Worm (Caenorhabditis elegans) whole organism, L4 larva: ENCODE measurements around the gene C15H11.1.
A peak's percentile ranks its signal among the peaks of the same experiment; 100 is the strongest.

ENCODE experiments used
- F44E2.7 ChIP-seq: fragments of 200-800 bp; sonication (Bioruptor generic); IDR thresholded peaks from 2 replicates; pipeline ENCODE4 v2.1.2; 2022; ENCODE audit warnings: missing genetic modification characterization, missing compliant biosample characterization
- R02D3.7 ChIP-seq: fragments of 150-350 bp; sonication (generic microtip); optimal IDR thresholded peaks from 3 replicates; lab custom pipeline; 2014; ENCODE audit warnings: missing biosample characterization, missing genetic modification characterization
- T26A8.4 ChIP-seq: fragments of 200-800 bp; sonication (Bioruptor generic); IDR thresholded peaks from 2 replicates; pipeline ENCODE4 v1.3.6; 2022; ENCODE audit warnings: missing genetic modification characterization, missing compliant biosample characterization
- aha-1 ChIP-seq: fragments of 150-350 bp; peaks from one replicate; lab custom pipeline; 2014; ENCODE audit warnings: missing biosample characterization, missing genetic modification characterization
- ceh-20 ChIP-seq: fragments of 200-800 bp; sonication (Bioruptor generic); IDR thresholded peaks from 2 replicates; pipeline ENCODE4 v1.3.6; 2022; ENCODE audit warnings: missing genetic modification reagents, missing genetic modification characterization, missing compliant biosample characterization
- daf-19 ChIP-seq: fragments of 200-800 bp; sonication (Bioruptor generic); conservative IDR thresholded peaks from 2 replicates; pipeline ENCODE4 v1.3.6; 2022; ENCODE audit warnings: missing genetic modification characterization, missing compliant biosample characterization
- dmd-6 ChIP-seq: fragments of 200-800 bp; sonication (Bioruptor generic); IDR thresholded peaks from 2 replicates; pipeline ENCODE4 v1.3.6; 2022; ENCODE audit warnings: missing genetic modification reagents, missing genetic modification characterization, missing compliant biosample characterization
- dmd-8 ChIP-seq: fragments of 200-800 bp; sonication (Bioruptor generic); IDR thresholded peaks from 2 replicates; pipeline ENCODE4 v1.3.6; 2022; ENCODE audit warnings: missing genetic modification characterization, missing compliant biosample characterization
- dpl-1 ChIP-seq: fragments of 150-350 bp; optimal IDR thresholded peaks from 2 replicates; lab custom pipeline; 2014; ENCODE audit warnings: missing biosample characterization, missing genetic modification reagents, missing genetic modification characterization
- duxl-1 ChIP-seq: sonication (generic microtip); optimal IDR thresholded peaks from 2 replicates; lab custom pipeline; 2016; ENCODE audit warnings: mild to moderate bottlenecking, missing genetic modification characterization, moderate library complexity, missing compliant biosample characterization; ENCODE audit not compliant: poor library complexity
- dve-1 ChIP-seq: sonication (generic microtip); optimal IDR thresholded peaks from 2 replicates; lab custom pipeline; 2017; ENCODE audit warnings: antibody characterized with exemption, mild to moderate bottlenecking, missing genetic modification characterization, missing compliant biosample characterization; ENCODE audit not compliant: insufficient read depth
- egl-43 ChIP-seq: fragments of 200-800 bp; sonication (Bioruptor generic); IDR thresholded peaks from 2 replicates; pipeline ENCODE4 v1.3.6; 2022; ENCODE audit warnings: missing genetic modification reagents, missing genetic modification characterization, missing compliant biosample characterization
- fkh-10 ChIP-seq: fragments of 150-350 bp; optimal IDR thresholded peaks from 2 replicates; lab custom pipeline; 2014; ENCODE audit warnings: missing biosample characterization, missing genetic modification reagents, missing genetic modification characterization
- fos-1 ChIP-seq: fragments of 150-350 bp; optimal IDR thresholded peaks from 2 replicates; lab custom pipeline; 2014; ENCODE audit warnings: missing biosample characterization, missing genetic modification characterization
- hlh-11 ChIP-seq: fragments of 200-800 bp; sonication (Bioruptor generic); optimal IDR thresholded peaks from 2 replicates; lab custom pipeline; 2018; ENCODE audit warnings: mild to moderate bottlenecking, missing genetic modification characterization, missing compliant biosample characterization
- hlh-30 ChIP-seq: sonication (generic microtip); optimal IDR thresholded peaks from 2 replicates; lab custom pipeline; 2017; ENCODE audit warnings: antibody characterized with exemption, mild to moderate bottlenecking, missing genetic modification characterization, missing compliant biosample characterization; ENCODE audit not compliant: insufficient read depth
- hmg-1.1 ChIP-seq: fragments of 200-800 bp; sonication (Bioruptor generic); IDR thresholded peaks from 2 replicates; pipeline ENCODE4 v1.3.6; 2022; ENCODE audit warnings: missing genetic modification reagents, missing genetic modification characterization, missing compliant biosample characterization
- lin-15B ChIP-seq: fragments of 150-350 bp; sonication (generic microtip); optimal IDR thresholded peaks from 3 replicates; lab custom pipeline; 2014; ENCODE audit warnings: missing biosample characterization, missing genetic modification characterization
- lin-38 ChIP-seq: fragments of 200-800 bp; sonication (Bioruptor generic); IDR thresholded peaks from 2 replicates; pipeline ENCODE4 v1.3.6; 2022; ENCODE audit warnings: missing genetic modification reagents, missing genetic modification characterization, missing compliant biosample characterization
- lsy-2 ChIP-seq, 2 experiments: fragments of 150-350 bp in 1 of 2; sonication (generic microtip) in 1 of 2; optimal IDR thresholded peaks; 2 replicates each; lab custom pipeline; 2014 to 2017; ENCODE audit warnings: missing biosample characterization in 2 of 2, missing genetic modification characterization in 2 of 2
- mdl-1 ChIP-seq, 2 experiments: fragments of 150-350 bp in 1 of 2; sonication (generic microtip) in 1 of 2; optimal IDR thresholded peaks; 2 replicates each; lab custom pipeline; 2014 to 2017; ENCODE audit warnings: missing biosample characterization in 2 of 2, missing genetic modification characterization in 2 of 2
- mep-1 ChIP-seq: fragments of 150-350 bp; sonication (generic microtip); optimal IDR thresholded peaks from 3 replicates; lab custom pipeline; 2014; ENCODE audit warnings: missing biosample characterization, missing genetic modification characterization
- mes-2 ChIP-seq: sonication (generic microtip); optimal IDR thresholded peaks from 2 replicates; lab custom pipeline; 2016; ENCODE audit warnings: missing genotype, mild to moderate bottlenecking, missing genetic modification characterization, missing compliant biosample characterization; ENCODE audit not compliant: poor library complexity, severe bottlenecking
- mxl-3 ChIP-seq: fragments of 200-800 bp; sonication (Bioruptor generic); optimal IDR thresholded peaks from 2 replicates; lab custom pipeline; 2018; ENCODE audit warnings: mild to moderate bottlenecking, missing genetic modification characterization, missing compliant biosample characterization
- nhr-102 ChIP-seq: sonication (generic microtip); optimal IDR thresholded peaks from 2 replicates; lab custom pipeline; 2016; ENCODE audit warnings: mild to moderate bottlenecking, missing genetic modification characterization, moderate library complexity, missing compliant biosample characterization
- nhr-11 ChIP-seq: fragments of 150-350 bp; optimal IDR thresholded peaks from 2 replicates; lab custom pipeline; 2014; ENCODE audit warnings: missing biosample characterization, missing genetic modification characterization
- nhr-111 ChIP-seq: fragments of 200-800 bp; sonication (Bioruptor generic); optimal IDR thresholded peaks from 2 replicates; lab custom pipeline; 2018; ENCODE audit warnings: mild to moderate bottlenecking, missing genetic modification characterization, missing compliant biosample characterization
- nhr-25 ChIP-seq: sonication (generic microtip); optimal IDR thresholded peaks from 2 replicates; lab custom pipeline; 2017; ENCODE audit warnings: missing genetic modification characterization, mild to moderate bottlenecking, missing compliant biosample characterization, antibody characterized with exemption, moderate library complexity, borderline replicate concordance; ENCODE audit not compliant: insufficient read depth
- nhr-28 ChIP-seq: fragments of 150-350 bp; optimal IDR thresholded peaks from 2 replicates; lab custom pipeline; 2014; ENCODE audit warnings: missing biosample characterization, missing genetic modification characterization
- nhr-41 ChIP-seq: fragments of 200-800 bp; sonication (Bioruptor generic); IDR thresholded peaks from 2 replicates; pipeline ENCODE4 v1.3.6; 2022; ENCODE audit warnings: missing genetic modification reagents, missing genetic modification characterization, missing compliant biosample characterization
- nhr-48 ChIP-seq: sonication (generic microtip); optimal IDR thresholded peaks from 2 replicates; lab custom pipeline; 2016; ENCODE audit warnings: mild to moderate bottlenecking, missing genetic modification characterization, missing compliant biosample characterization
- nhr-6 ChIP-seq: fragments of 150-350 bp; optimal IDR thresholded peaks from 2 replicates; lab custom pipeline; 2014; ENCODE audit warnings: missing biosample characterization, missing genetic modification characterization
- pha-4 ChIP-seq, 2 experiments: fragments of 150-350 bp in 1 of 2; fragments of 200-800 bp in 1 of 2; sonication (Bioruptor generic) in 1 of 2; IDR thresholded peaks in 1 of 2; optimal IDR thresholded peaks in 1 of 2; 2 replicates each; pipeline versions ENCODE4 v1.3.6 to Lab custom; 2014 to 2022; ENCODE audit warnings: missing genetic modification characterization in 2 of 2, missing genetic modification reagents in 2 of 2, missing biosample characterization in 1 of 2, missing compliant biosample characterization in 1 of 2
- php-3 ChIP-seq: fragments of 200-800 bp; sonication (Bioruptor generic); IDR thresholded peaks from 2 replicates; pipeline ENCODE4 v1.3.6; 2022; ENCODE audit warnings: missing genetic modification reagents, missing genetic modification characterization, missing compliant biosample characterization
- rbr-2 ChIP-seq: sonication (generic microtip); optimal IDR thresholded peaks from 2 replicates; lab custom pipeline; 2016; ENCODE audit warnings: missing genotype, missing genetic modification characterization, missing compliant biosample characterization
- sdz-12 ChIP-seq: fragments of 200-800 bp; sonication (Bioruptor generic); optimal IDR thresholded peaks from 2 replicates; lab custom pipeline; 2018; ENCODE audit warnings: mild to moderate bottlenecking, missing genetic modification characterization, missing compliant biosample characterization
- set-16 ChIP-seq: fragments of 200-800 bp; sonication (Bioruptor generic); IDR thresholded peaks from 2 replicates; pipeline ENCODE4 v1.3.6; 2022; ENCODE audit warnings: missing genetic modification reagents, missing genetic modification characterization, missing compliant biosample characterization
- snpc-4 ChIP-seq: fragments of 150-350 bp; optimal IDR thresholded peaks from 2 replicates; lab custom pipeline; 2014; ENCODE audit warnings: missing biosample characterization, missing genetic modification characterization
- tag-97 ChIP-seq: fragments of 200-800 bp; sonication (Bioruptor generic); IDR thresholded peaks from 2 replicates; pipeline ENCODE4 v1.3.6; 2022; ENCODE audit warnings: missing genetic modification characterization, missing compliant biosample characterization
- unc-62 ChIP-seq, 3 experiments: fragments of 150-350 bp in 1 of 3; sonication (generic microtip); optimal IDR thresholded peaks in 2 of 3; peaks in 1 of 3; 1 replicate in 1 of 3; 2 replicates in 2 of 3; lab custom pipeline; 2014 to 2017; ENCODE audit warnings: missing biosample characterization in 3 of 3, missing genetic modification characterization in 3 of 3, missing genetic modification reagents in 3 of 3, missing genotype in 1 of 3
- zfp-3 ChIP-seq: fragments of 200-800 bp; sonication (Bioruptor generic); conservative IDR thresholded peaks from 2 replicates; pipeline ENCODE4 v1.3.6; 2022; ENCODE audit warnings: missing genetic modification reagents, missing genetic modification characterization, missing compliant biosample characterization

Gene C15H11.1

ce11 chrV:14361973-14362372 is 31.6 kb upstream of the C15H11.1 start:
- TF ChIP-seq php-3 (GFP tag; lab: Robert Waterston, UW): no peak
- TF ChIP-seq egl-43 (GFP tag; lab: Robert Waterston, UW): 0 out of 2 replicates have a peak, but pooled peaks have one; percentile 12

- TF ChIP-seq set-16 (GFP tag; lab: Robert Waterston, UW) (peak; percentile 38; the same call in 1 of the 2 replicates), dmd-8 (GFP tag; lab: Robert Waterston, UW) (no peak), zfp-3 (GFP tag; lab: Robert Waterston, UW) (0 out of 2 replicates have a peak, but pooled peaks have one; percentile 8), nhr-25 (tag; lab: Kevin White, UChicago) (peak; percentile 96), F44E2.7 (GFP tag; lab: Robert Waterston, UW) (no peak), mdl-1 (tag; optimal IDR thresholded peaks at IDR 0.05; lab: Kevin White, UChicago) (no peak), daf-19 (peak; percentile 68; the same call in 1 of the 2 replicates), lin-15B (tag; lab: Kevin White, UChicago) (no peak), nhr-48 (peak; percentile 38), ceh-20 (GFP tag; lab: Robert Waterston, UW) (0 out of 2 replicates have a peak, but pooled peaks have one; percentile 30), snpc-4 (tag; lab: Kevin White, UChicago) (no peak), nhr-6 (tag; lab: Kevin White, UChicago) (peak; percentile 57), hlh-30 (peak; percentile 17), fkh-10 (GFP tag; lab: Kevin White, UChicago) (no peak), lin-38 (GFP tag; lab: Robert Waterston, UW) (peak; percentile 30), nhr-11 (tag; lab: Kevin White, UChicago) (no peak), unc-62 (GFP tag; optimal IDR thresholded peaks at IDR 0.05 in 1 of 2; lab: Kevin White, UChicago) (peak in 1 of 2 experiments; percentile 44), unc-62 (tag; optimal IDR thresholded peaks at IDR 0.05; lab: Kevin White, UChicago) (no peak), hmg-1.1 (GFP tag; lab: Robert Waterston, UW) (peak; percentile 62), fos-1 (tag; lab: Kevin White, UChicago) (no peak), nhr-111 (GFP tag; lab: Kevin White, UChicago) (peak; percentile 22), dve-1 (tag; lab: Kevin White, UChicago) (peak; percentile 7), mep-1 (tag; lab: Kevin White, UChicago) (peak; percentile 52), dmd-6 (GFP tag; lab: Robert Waterston, UW) (peak; percentile 23), rbr-2 (tag; lab: Kevin White, UChicago) (peak; percentile 26), dpl-1 (no peak), nhr-28 (peak; percentile 26), mes-2 (tag; lab: Kevin White, UChicago) (peak; percentile 38), R02D3.7 (no peak), aha-1 (tag; lab: Kevin White, UChicago) (peak; percentile 98), nhr-41 (GFP tag; lab: Robert Waterston, UW) (no peak), pha-4 (GFP tag; IDR thresholded peaks at IDR 0.05; lab: Robert Waterston, UW) (peak; percentile 44; the same call in 1 of the 2 replicates), pha-4 (tag; optimal IDR thresholded peaks at IDR 0.05; lab: Kevin White, UChicago) (no peak), hlh-11 (tag; lab: Kevin White, UChicago) (peak; percentile 58), mxl-3 (peak; percentile 52), nhr-102 (tag; lab: Kevin White, UChicago) (no peak), T26A8.4 (peak; percentile 25; the same call in 1 of the 2 replicates), duxl-1 (peak; percentile 9), lsy-2 (tag; optimal IDR thresholded peaks at IDR 0.05; lab: Kevin White, UChicago) (peak; percentile 51 to 88), sdz-12 (GFP tag; lab: Kevin White, UChicago) (no peak), tag-97 (GFP tag; lab: Robert Waterston, UW) (no peak)
Measured at ce11 chrV:14364586-14365248, 28.9 kb upstream of the C15H11.1 start.
